Worm (Caenorhabditis elegans) whole organism, L4 larva: ENCODE results near the gene gst-38.
"Not testable (repeated sequence)": the region's sequence is repeated elsewhere in the genome, so short reads cannot be mapped to it uniquely, and the experiment has no call there.

Experiments used
- D1046.2 ChIP-seq: fragments of 200-800 bp; sonication (Bioruptor generic); IDR thresholded peaks from 2 replicates; pipeline ENCODE4 v1.3.6; 2022; ENCODE audit warnings: missing genetic modification characterization, missing compliant biosample characterization
- F37D6.2 ChIP-seq: sonication (generic microtip); optimal IDR thresholded peaks from 2 replicates; lab custom pipeline; 2016; ENCODE audit warnings: mild to moderate bottlenecking, missing genetic modification characterization, missing compliant biosample characterization
- F44E2.7 ChIP-seq: fragments of 200-800 bp; sonication (Bioruptor generic); IDR thresholded peaks from 2 replicates; pipeline ENCODE4 v2.1.2; 2022; ENCODE audit warnings: missing genetic modification characterization, missing compliant biosample characterization
- Y105C5A.15 ChIP-seq: fragments of 200-800 bp; sonication (Bioruptor generic); IDR thresholded peaks from 2 replicates; pipeline ENCODE4 v1.3.6; 2022; ENCODE audit warnings: missing genetic modification characterization, missing compliant biosample characterization
- Y48G9A.11 ChIP-seq: fragments of 200-800 bp; sonication (Bioruptor generic); IDR thresholded peaks from 2 replicates; pipeline ENCODE4 v1.3.6; 2022; ENCODE audit warnings: missing genetic modification reagents, missing genetic modification characterization, missing compliant biosample characterization
- ZK337.2 ChIP-seq: fragments of 200-800 bp; sonication (Bioruptor generic); IDR thresholded peaks from 2 replicates; pipeline ENCODE4 v1.3.6; 2022; ENCODE audit warnings: missing genetic modification reagents, missing genetic modification characterization, missing compliant biosample characterization
- ZK546.5 ChIP-seq, 2 experiments: sonication (generic microtip); optimal IDR thresholded peaks; 2 replicates each; lab custom pipeline; 2017; ENCODE audit warnings: missing biosample characterization in 2 of 2, missing genetic modification characterization in 2 of 2
- aha-1 ChIP-seq: fragments of 150-350 bp; peaks from one replicate; lab custom pipeline; 2014; ENCODE audit warnings: missing biosample characterization, missing genetic modification characterization
- aly-2 ChIP-seq: sonication (generic microtip); optimal IDR thresholded peaks from 2 replicates; lab custom pipeline; 2018; ENCODE audit warnings: missing biosample characterization, missing genetic modification characterization
- arid-1 ChIP-seq: fragments of 200-800 bp; sonication (Bioruptor generic); conservative IDR thresholded peaks from 2 replicates; pipeline ENCODE4 v1.3.6; 2022; ENCODE audit warnings: missing genetic modification reagents, missing genetic modification characterization, missing compliant biosample characterization
- ceh-62 ChIP-seq: sonication (generic microtip); optimal IDR thresholded peaks from 2 replicates; lab custom pipeline; 2017; ENCODE audit warnings: missing biosample characterization, missing genetic modification characterization
- daf-16 ChIP-seq, 3 experiments: sonication (generic microtip); optimal IDR thresholded peaks; 2 replicates each; lab custom pipeline; 2016 to 2017; ENCODE audit warnings: missing genetic modification characterization in 3 of 3, missing genetic modification reagents in 3 of 3, mild to moderate bottlenecking in 2 of 3, missing compliant biosample characterization in 2 of 3, missing biosample characterization in 1 of 3, moderate library complexity in 1 of 3
- dmd-6 ChIP-seq: fragments of 200-800 bp; sonication (Bioruptor generic); IDR thresholded peaks from 2 replicates; pipeline ENCODE4 v1.3.6; 2022; ENCODE audit warnings: missing genetic modification reagents, missing genetic modification characterization, missing compliant biosample characterization
- dmd-8 ChIP-seq: fragments of 200-800 bp; sonication (Bioruptor generic); IDR thresholded peaks from 2 replicates; pipeline ENCODE4 v1.3.6; 2022; ENCODE audit warnings: missing genetic modification characterization, missing compliant biosample characterization
- dmd-9 ChIP-seq: fragments of 200-800 bp; sonication (Bioruptor generic); IDR thresholded peaks from 2 replicates; pipeline ENCODE4 v1.3.6; 2022; ENCODE audit warnings: missing genetic modification reagents, missing genetic modification characterization, missing compliant biosample characterization
- dpl-1 ChIP-seq: fragments of 150-350 bp; optimal IDR thresholded peaks from 2 replicates; lab custom pipeline; 2014; ENCODE audit warnings: missing biosample characterization, missing genetic modification reagents, missing genetic modification characterization
- egl-27 ChIP-seq: sonication (generic microtip); optimal IDR thresholded peaks from 3 replicates; lab custom pipeline; 2017; ENCODE audit warnings: missing biosample characterization, missing genetic modification reagents, missing genetic modification characterization
- fos-1 ChIP-seq: fragments of 150-350 bp; optimal IDR thresholded peaks from 2 replicates; lab custom pipeline; 2014; ENCODE audit warnings: missing biosample characterization, missing genetic modification characterization
- lin-13 ChIP-seq: fragments of 150-350 bp; optimal IDR thresholded peaks from 2 replicates; lab custom pipeline; 2014; ENCODE audit warnings: missing biosample characterization, missing genetic modification reagents, missing genetic modification characterization
- lin-29 ChIP-seq: fragments of 200-800 bp; sonication (Bioruptor generic); IDR thresholded peaks from 2 replicates; pipeline ENCODE4 v1.3.6; 2022; ENCODE audit warnings: missing genetic modification reagents, missing genetic modification characterization, missing compliant biosample characterization
- lir-3 ChIP-seq: sonication (generic microtip); optimal IDR thresholded peaks from 2 replicates; lab custom pipeline; 2016; ENCODE audit warnings: mild to moderate bottlenecking, missing genetic modification characterization, missing compliant biosample characterization
- mdl-1 ChIP-seq, 2 experiments: fragments of 150-350 bp in 1 of 2; sonication (generic microtip) in 1 of 2; optimal IDR thresholded peaks; 2 replicates each; lab custom pipeline; 2014 to 2017; ENCODE audit warnings: missing biosample characterization in 2 of 2, missing genetic modification characterization in 2 of 2
- mdt-29 ChIP-seq: fragments of 200-800 bp; sonication (Bioruptor generic); IDR thresholded peaks from 2 replicates; pipeline ENCODE4 v1.3.6; 2022; ENCODE audit warnings: missing genetic modification reagents, missing genetic modification characterization, missing compliant biosample characterization
- nhr-111 ChIP-seq: fragments of 200-800 bp; sonication (Bioruptor generic); optimal IDR thresholded peaks from 2 replicates; lab custom pipeline; 2018; ENCODE audit warnings: mild to moderate bottlenecking, missing genetic modification characterization, missing compliant biosample characterization
- nhr-28 ChIP-seq: fragments of 150-350 bp; optimal IDR thresholded peaks from 2 replicates; lab custom pipeline; 2014; ENCODE audit warnings: missing biosample characterization, missing genetic modification characterization
- nhr-41 ChIP-seq: fragments of 200-800 bp; sonication (Bioruptor generic); IDR thresholded peaks from 2 replicates; pipeline ENCODE4 v1.3.6; 2022; ENCODE audit warnings: missing genetic modification reagents, missing genetic modification characterization, missing compliant biosample characterization
- nhr-48 ChIP-seq: sonication (generic microtip); optimal IDR thresholded peaks from 2 replicates; lab custom pipeline; 2016; ENCODE audit warnings: mild to moderate bottlenecking, missing genetic modification characterization, missing compliant biosample characterization
- nhr-6 ChIP-seq: fragments of 150-350 bp; optimal IDR thresholded peaks from 2 replicates; lab custom pipeline; 2014; ENCODE audit warnings: missing biosample characterization, missing genetic modification characterization
- php-3 ChIP-seq: fragments of 200-800 bp; sonication (Bioruptor generic); IDR thresholded peaks from 2 replicates; pipeline ENCODE4 v1.3.6; 2022; ENCODE audit warnings: missing genetic modification reagents, missing genetic modification characterization, missing compliant biosample characterization
- pqm-1 ChIP-seq: sonication (generic microtip); optimal IDR thresholded peaks from 2 replicates; lab custom pipeline; 2017; ENCODE audit warnings: missing biosample characterization, missing genetic modification characterization
- saeg-2 ChIP-seq: fragments of 200-800 bp; sonication (Bioruptor generic); IDR thresholded peaks from 2 replicates; pipeline ENCODE4 v1.3.6; 2022; ENCODE audit warnings: missing genetic modification reagents, missing genetic modification characterization, missing compliant biosample characterization
- set-16 ChIP-seq: fragments of 200-800 bp; sonication (Bioruptor generic); IDR thresholded peaks from 2 replicates; pipeline ENCODE4 v1.3.6; 2022; ENCODE audit warnings: missing genetic modification reagents, missing genetic modification characterization, missing compliant biosample characterization
- snpc-4 ChIP-seq: fragments of 150-350 bp; optimal IDR thresholded peaks from 2 replicates; lab custom pipeline; 2014; ENCODE audit warnings: missing biosample characterization, missing genetic modification characterization
- unc-62 ChIP-seq, 3 experiments: fragments of 150-350 bp in 1 of 3; sonication (generic microtip); optimal IDR thresholded peaks in 2 of 3; peaks in 1 of 3; 1 replicate in 1 of 3; 2 replicates in 2 of 3; lab custom pipeline; 2014 to 2017; ENCODE audit warnings: missing biosample characterization in 3 of 3, missing genetic modification characterization in 3 of 3, missing genetic modification reagents in 3 of 3, missing genotype in 1 of 3
- zag-1 ChIP-seq: fragments of 150-350 bp; optimal IDR thresholded peaks from 2 replicates; lab custom pipeline; 2014; ENCODE audit warnings: missing biosample characterization, missing genetic modification characterization
- zfp-3 ChIP-seq: fragments of 200-800 bp; sonication (Bioruptor generic); conservative IDR thresholded peaks from 2 replicates; pipeline ENCODE4 v1.3.6; 2022; ENCODE audit warnings: missing genetic modification reagents, missing genetic modification characterization, missing compliant biosample characterization
- zip-11 ChIP-seq: fragments of 200-800 bp; sonication (Bioruptor generic); IDR thresholded peaks from 2 replicates; pipeline ENCODE4 v1.3.6; 2022; ENCODE audit warnings: missing genetic modification characterization, missing compliant biosample characterization
- zip-2 ChIP-seq: fragments of 150-350 bp; optimal IDR thresholded peaks from 2 replicates; lab custom pipeline; 2014; ENCODE audit warnings: missing biosample characterization, missing genetic modification characterization
- ztf-11 ChIP-seq: fragments of 150-350 bp; optimal IDR thresholded peaks from 2 replicates; lab custom pipeline; 2014; ENCODE audit warnings: missing biosample characterization, missing genetic modification characterization

gst-38 gene

DNA sequence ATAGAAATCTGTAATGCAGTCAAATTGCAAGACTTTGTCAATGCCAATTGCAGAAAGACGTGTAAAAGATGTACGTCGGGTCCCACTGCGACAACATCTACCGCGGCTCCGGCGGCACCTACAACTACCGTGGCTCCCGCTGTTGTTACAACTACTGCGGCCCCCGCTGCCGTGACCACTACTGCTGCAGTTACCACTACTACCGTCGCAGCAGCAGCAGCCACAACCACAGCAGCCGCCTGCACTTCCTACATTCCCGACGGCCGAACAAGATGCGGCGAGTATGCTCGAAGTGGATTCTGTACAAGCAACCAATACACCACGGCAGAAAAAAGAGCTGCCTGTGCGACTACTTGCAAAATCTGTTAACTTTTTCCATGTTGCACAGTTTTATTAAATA is 1.1 kb downstream of the gst-38 start:
- TF ChIP-seq Y48G9A.11 (GFP tag; lab: Robert Waterston, UW) (no peak), set-16 (GFP tag; lab: Robert Waterston, UW) (peak; percentile 57), dmd-8 (GFP tag; lab: Robert Waterston, UW) (0 out of 2 replicates have a peak, but pooled peaks have one; percentile 23)

DNA sequence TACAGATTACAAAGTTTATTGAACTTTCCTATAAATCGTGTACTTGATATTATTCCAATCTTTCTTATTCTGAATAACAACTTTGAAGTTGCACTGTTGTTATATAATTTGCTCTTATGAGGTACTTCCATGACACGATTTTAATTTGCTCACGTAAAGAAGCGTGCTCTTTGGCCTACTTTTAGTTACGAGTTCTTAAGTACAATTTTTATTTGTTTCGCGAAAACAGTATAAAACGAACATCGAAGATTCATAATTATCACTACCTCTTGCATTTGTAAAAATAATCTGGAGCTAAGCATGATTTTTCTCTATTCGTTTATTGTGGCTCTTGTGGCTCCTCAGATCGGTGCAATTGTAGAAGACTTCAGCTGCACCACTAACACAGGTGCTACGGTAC is 2.2 kb downstream of the gst-38 start, which contains the start of gene F35E8.7:
TSS of gene F35E8.7 (plus strand) at position 301 of the 400 bp plus-strand sequence.
- TF ChIP-seq egl-27 (tag; lab: Kevin White, UChicago): no peak
- TF ChIP-seq lin-13 (GFP tag; lab: Kevin White, UChicago): no peak
- no peak for TF ChIP-seq aly-2

- TF ChIP-seq lir-3 (tag; lab: Kevin White, UChicago): no peak
- no peak for TF ChIP-seq D1046.2 (GFP tag; lab: Robert Waterston, UW)
- no peak for TF ChIP-seq nhr-48 (tag; lab: Kevin White, UChicago)
- peak; percentile 58 for TF ChIP-seq set-16 (GFP tag; lab: Robert Waterston, UW)
- no peak for TF ChIP-seq nhr-111 (GFP tag; lab: Kevin White, UChicago)
These were observed 3.2 kb downstream of the gst-38 start for ce11 chrV:15912677-15913076.

ce11 chrV:15911848-15912247 is 4.0 kb downstream of the gst-38 start, which contains the start of gene F35E8.6:
Gene F35E8.6 (plus strand): TSS chrV:15912148.
- TF ChIP-seq dpl-1 (GFP tag; lab: Kevin White, UChicago) (no peak), unc-62 (GFP tag; optimal IDR thresholded peaks at IDR 0.05 in 1 of 2; lab: Kevin White, UChicago) (no peak), unc-62 (tag; optimal IDR thresholded peaks at IDR 0.05; lab: Kevin White, UChicago) (no peak), F37D6.2 (no peak), arid-1 (GFP tag; lab: Robert Waterston, UW) (no peak), set-16 (GFP tag; lab: Robert Waterston, UW) (no peak), mdt-29 (GFP tag; lab: Robert Waterston, UW) (no peak), zfp-3 (GFP tag; lab: Robert Waterston, UW) (no peak), zip-11 (no peak), dmd-9 (GFP tag; lab: Robert Waterston, UW) (no peak), php-3 (no peak), nhr-6 (tag; lab: Kevin White, UChicago) (no peak), ztf-11 (tag; lab: Kevin White, UChicago) (no peak), zag-1 (tag; lab: Kevin White, UChicago) (no peak)
- TF ChIP-seq, all 104 proteins: peak for 0

ce11 chrV:15905530-15905929 is 10.3 kb downstream of the gst-38 start, which contains the start of the genes F35E8.1 and F35E8.2:
Gene F35E8.1 (minus strand): TSS chrV:15905630.
Gene F35E8.2 (plus strand): TSS chrV:15905661.
- TF ChIP-seq dmd-6 (GFP tag; lab: Robert Waterston, UW) (0 out of 2 replicates have a peak, but pooled peaks have one; percentile 14), daf-16 (tag; optimal IDR thresholded peaks at IDR 0.05; lab: Kevin White, UChicago) (peak; percentile 46)
- not testable (repeated sequence) for TF ChIP-seq daf-16 (GFP tag; optimal IDR thresholded peaks at IDR 0.05; lab: Kevin White, UChicago)

ce11 chrV:15900564-15900963 is 15.3 kb downstream of the gst-38 start:
- TF ChIP-seq nhr-28 (tag; lab: Kevin White, UChicago): no peak
- no peak for TF ChIP-seq nhr-41 (GFP tag; lab: Robert Waterston, UW)
- no peak for TF ChIP-seq zip-2 (tag; lab: Kevin White, UChicago)
- no peak for TF ChIP-seq ceh-62
- TF ChIP-seq ZK337.2 (GFP tag; lab: Robert Waterston, UW): no peak
- TF ChIP-seq fos-1 (tag; lab: Kevin White, UChicago): no peak
- TF ChIP-seq Y105C5A.15: no peak
- no peak for TF ChIP-seq saeg-2 (GFP tag; lab: Robert Waterston, UW)
- no peak for TF ChIP-seq ZK546.5 (tag; optimal IDR thresholded peaks at IDR 0.05; lab: Kevin White, UChicago)
- TF ChIP-seq snpc-4 (tag; lab: Kevin White, UChicago): no peak
- no peak for TF ChIP-seq pqm-1 (tag; lab: Kevin White, UChicago)
- no peak for TF ChIP-seq set-16 (GFP tag; lab: Robert Waterston, UW)
- no peak for TF ChIP-seq mdl-1 (tag; optimal IDR thresholded peaks at IDR 0.05; lab: Kevin White, UChicago)
- TF ChIP-seq lin-29 (GFP tag; lab: Robert Waterston, UW): no peak
- TF ChIP-seq dmd-9 (GFP tag; lab: Robert Waterston, UW): no peak
- no peak for TF ChIP-seq aha-1
- no peak for TF ChIP-seq F44E2.7 (GFP tag; lab: Robert Waterston, UW)
